Worm (Caenorhabditis elegans) whole organism, young adult: ENCODE results near the gene C14C11.7.

Source experiments
- B0019.2 ChIP-seq: fragments of 200-800 bp; sonication (Bioruptor generic); conservative IDR thresholded peaks from 2 replicates; pipeline ENCODE4 v1.3.6; 2022; ENCODE audit warnings: missing genetic modification reagents, missing genetic modification characterization, missing compliant biosample characterization
- D2030.7 ChIP-seq: fragments of 200-800 bp; sonication (Bioruptor generic); IDR thresholded peaks from 2 replicates; pipeline ENCODE4 v1.3.6; 2022; ENCODE audit warnings: missing genetic modification reagents, missing genetic modification characterization, missing compliant biosample characterization
- F37B4.10 ChIP-seq: fragments of 200-800 bp; sonication (Bioruptor generic); IDR thresholded peaks from 2 replicates; pipeline ENCODE4 v1.3.6; 2022; ENCODE audit warnings: missing genetic modification characterization, missing compliant biosample characterization
- F39B2.1 ChIP-seq: fragments of 200-800 bp; sonication (Bioruptor generic); IDR thresholded peaks from 2 replicates; pipeline ENCODE4 v1.3.6; 2022; ENCODE audit warnings: missing genetic modification reagents, missing genetic modification characterization, missing compliant biosample characterization
- F57A8.1 ChIP-seq: fragments of 200-800 bp; sonication (Bioruptor generic); optimal IDR thresholded peaks from 2 replicates; lab custom pipeline; 2018; ENCODE audit warnings: mild to moderate bottlenecking, missing genetic modification characterization, moderate library complexity, missing compliant biosample characterization
- F57C9.4 ChIP-seq: sonication (generic microtip); optimal IDR thresholded peaks from 2 replicates; lab custom pipeline; 2017; ENCODE audit warnings: mild to moderate bottlenecking, missing genetic modification characterization, missing compliant biosample characterization
- K11D2.4 ChIP-seq: fragments of 200-800 bp; sonication (Bioruptor generic); IDR thresholded peaks from 2 replicates; pipeline ENCODE4 v1.3.6; 2022; ENCODE audit warnings: missing genetic modification reagents, missing genetic modification characterization, missing compliant biosample characterization
- T07F8.4 ChIP-seq: sonication (generic microtip); optimal IDR thresholded peaks from 2 replicates; lab custom pipeline; 2016; ENCODE audit warnings: mild to moderate bottlenecking, missing genetic modification characterization, moderate library complexity, missing compliant biosample characterization
- Y53F4B.3 ChIP-seq: fragments of 200-800 bp; sonication (Bioruptor generic); IDR thresholded peaks from 2 replicates; pipeline ENCODE4 v1.3.6; 2022; ENCODE audit warnings: missing genetic modification reagents, missing genetic modification characterization, missing compliant biosample characterization
- Y95B8A.8 ChIP-seq: fragments of 200-800 bp; sonication (Bioruptor generic); IDR thresholded peaks from 2 replicates; pipeline ENCODE4 v1.3.6; 2022; ENCODE audit warnings: missing genetic modification reagents, missing genetic modification characterization, missing compliant biosample characterization
- ama-1 ChIP-seq, 3 experiments: fragments of 150-350 bp in 1 of 3; sonication (generic microtip) in 2 of 3; optimal IDR thresholded peaks; 2 replicates each; lab custom pipeline; 2014 to 2018; ENCODE audit warnings: missing biosample characterization in 2 of 3, missing genetic modification characterization in 2 of 3, missing genetic modification reagents in 2 of 3
- aptf-2 ChIP-seq: fragments of 200-800 bp; sonication (Bioruptor generic); conservative IDR thresholded peaks from 2 replicates; pipeline ENCODE4 v1.3.6; 2022; ENCODE audit warnings: missing genetic modification reagents, missing genetic modification characterization, missing compliant biosample characterization
- atf-7 ChIP-seq: sonication (generic microtip); optimal IDR thresholded peaks from 2 replicates; lab custom pipeline; 2017; ENCODE audit warnings: mild to moderate bottlenecking, missing genetic modification characterization, missing compliant biosample characterization
- athp-1 ChIP-seq: sonication (generic microtip); optimal IDR thresholded peaks from 2 replicates; lab custom pipeline; 2017; ENCODE audit warnings: mild to moderate bottlenecking, missing genetic modification characterization, missing compliant biosample characterization
- attf-6 ChIP-seq: fragments of 200-800 bp; sonication (Bioruptor generic); IDR thresholded peaks from 2 replicates; pipeline ENCODE4 v1.3.6; 2022; ENCODE audit warnings: missing genetic modification reagents, missing genetic modification characterization, missing compliant biosample characterization
- bed-1 ChIP-seq: fragments of 200-800 bp; sonication (Bioruptor generic); IDR thresholded peaks from 2 replicates; pipeline ENCODE4 v1.3.6; 2022; ENCODE audit warnings: missing genetic modification reagents, missing genetic modification characterization, missing compliant biosample characterization
- ccch-3 ChIP-seq: fragments of 200-800 bp; sonication (Bioruptor generic); optimal IDR thresholded peaks from 2 replicates; lab custom pipeline; 2018; ENCODE audit warnings: mild to moderate bottlenecking, missing genetic modification characterization, missing compliant biosample characterization
- ceh-58 ChIP-seq: fragments of 200-800 bp; sonication (Bioruptor generic); IDR thresholded peaks from 2 replicates; pipeline ENCODE4 v1.3.6; 2022; ENCODE audit warnings: missing genetic modification characterization, missing compliant biosample characterization
- ceh-79 ChIP-seq: sonication (generic microtip); optimal IDR thresholded peaks from 2 replicates; lab custom pipeline; 2017; ENCODE audit warnings: mild to moderate bottlenecking, missing genetic modification characterization, missing compliant biosample characterization
- chd-7 ChIP-seq: sonication (generic microtip); optimal IDR thresholded peaks from 2 replicates; lab custom pipeline; 2016; ENCODE audit warnings: mild to moderate bottlenecking, missing genetic modification characterization, moderate library complexity, missing compliant biosample characterization
- die-1 ChIP-seq: sonication (generic microtip); optimal IDR thresholded peaks from 2 replicates; lab custom pipeline; 2016; ENCODE audit warnings: missing genotype, mild to moderate bottlenecking, missing genetic modification characterization, missing compliant biosample characterization
- dpff-1 ChIP-seq: sonication (generic microtip); optimal IDR thresholded peaks from 2 replicates; lab custom pipeline; 2017; ENCODE audit warnings: mild to moderate bottlenecking, missing genetic modification characterization, missing compliant biosample characterization
- egl-18 ChIP-seq: fragments of 200-800 bp; sonication (Bioruptor generic); IDR thresholded peaks from 2 replicates; pipeline ENCODE4 v1.3.6; 2022; ENCODE audit warnings: missing genetic modification reagents, missing genetic modification characterization, missing compliant biosample characterization
- ekl-4 ChIP-seq: fragments of 200-800 bp; sonication (Bioruptor generic); IDR thresholded peaks from 2 replicates; pipeline ENCODE4 v1.3.6; 2022; ENCODE audit warnings: missing genetic modification reagents, missing genetic modification characterization, missing compliant biosample characterization
- ets-4 ChIP-seq: fragments of 200-800 bp; sonication (Bioruptor generic); optimal IDR thresholded peaks from 2 replicates; lab custom pipeline; 2018; ENCODE audit warnings: mild to moderate bottlenecking, missing genetic modification characterization, missing compliant biosample characterization
- gei-17 ChIP-seq: fragments of 200-800 bp; sonication (Bioruptor generic); optimal IDR thresholded peaks from 2 replicates; lab custom pipeline; 2018; ENCODE audit warnings: mild to moderate bottlenecking, missing genetic modification characterization, missing compliant biosample characterization
- hlh-26 ChIP-seq: fragments of 200-800 bp; sonication (Bioruptor generic); conservative IDR thresholded peaks from 2 replicates; pipeline ENCODE4 v1.3.6; 2022; ENCODE audit warnings: missing genetic modification reagents, missing genetic modification characterization, missing compliant biosample characterization
- hmg-1.2 ChIP-seq: fragments of 200-800 bp; sonication (Bioruptor generic); IDR thresholded peaks from 2 replicates; pipeline ENCODE4 v1.3.6; 2022; ENCODE audit warnings: missing genetic modification reagents, missing genetic modification characterization, missing compliant biosample characterization
- hmg-20 ChIP-seq: fragments of 200-800 bp; sonication (Bioruptor generic); IDR thresholded peaks from 2 replicates; pipeline ENCODE4 v1.3.6; 2022; ENCODE audit warnings: missing genetic modification reagents, missing genetic modification characterization, missing compliant biosample characterization
- madf-3 ChIP-seq: fragments of 200-800 bp; sonication (Bioruptor generic); IDR thresholded peaks from 2 replicates; pipeline ENCODE4 v1.3.6; 2022; ENCODE audit warnings: missing genetic modification reagents, missing genetic modification characterization, missing compliant biosample characterization
- mel-28 ChIP-seq: sonication (generic microtip); optimal IDR thresholded peaks from 2 replicates; lab custom pipeline; 2016; ENCODE audit warnings: borderline replicate concordance, mild to moderate bottlenecking, missing genetic modification characterization, missing compliant biosample characterization
- mes-4 ChIP-seq: sonication (generic microtip); optimal IDR thresholded peaks from 2 replicates; lab custom pipeline; 2016; ENCODE audit warnings: missing genotype, missing genetic modification characterization, missing compliant biosample characterization
- nfya-1 ChIP-seq: sonication (generic microtip); optimal IDR thresholded peaks from 2 replicates; lab custom pipeline; 2017; ENCODE audit warnings: antibody characterized with exemption, missing compliant biosample characterization, missing genetic modification characterization, borderline replicate concordance; ENCODE audit not compliant: insufficient read depth
- nhr-120 ChIP-seq: fragments of 200-800 bp; sonication (Bioruptor generic); IDR thresholded peaks from 2 replicates; pipeline ENCODE4 v1.3.6; 2022; ENCODE audit warnings: missing genetic modification characterization, missing compliant biosample characterization
- nhr-90 ChIP-seq: sonication (generic microtip); optimal IDR thresholded peaks from 2 replicates; lab custom pipeline; 2016; ENCODE audit warnings: missing genotype, mild to moderate bottlenecking, missing genetic modification characterization, missing compliant biosample characterization
- pbrm-1 ChIP-seq: fragments of 200-800 bp; sonication (Bioruptor generic); IDR thresholded peaks from 2 replicates; pipeline ENCODE4 v1.3.6; 2022; ENCODE audit warnings: missing genetic modification reagents, missing genetic modification characterization, missing compliant biosample characterization
- pha-4 ChIP-seq: fragments of 150-350 bp; sonication (generic microtip); optimal IDR thresholded peaks from 2 replicates; lab custom pipeline; 2014; ENCODE audit warnings: missing biosample characterization, missing genetic modification reagents, missing genetic modification characterization
- rcor-1 ChIP-seq: fragments of 200-800 bp; sonication (Bioruptor generic); IDR thresholded peaks from 2 replicates; pipeline ENCODE4 v1.3.6; 2022; ENCODE audit warnings: missing genetic modification reagents, missing genetic modification characterization, missing compliant biosample characterization
- rec-8 ChIP-seq, 2 experiments: sonication (generic microtip); optimal IDR thresholded peaks; 2 replicates each; lab custom pipeline; 2016; ENCODE audit warnings: mild to moderate bottlenecking in 2 of 2, missing genetic modification characterization in 2 of 2, missing genetic modification reagents in 2 of 2, missing genotype in 2 of 2, missing biosample characterization in 1 of 2, missing compliant biosample characterization in 1 of 2, moderate library complexity in 1 of 2
- snpc-3.4 ChIP-seq: sonication (generic microtip); optimal IDR thresholded peaks from 2 replicates; lab custom pipeline; 2017; ENCODE audit warnings: missing genetic modification characterization, mild to moderate bottlenecking, missing compliant biosample characterization, antibody characterized with exemption, moderate library complexity, missing genotype, missing genetic modification reagents
- tbx-9 ChIP-seq: sonication (generic microtip); optimal IDR thresholded peaks from 2 replicates; lab custom pipeline; 2016; ENCODE audit warnings: borderline replicate concordance, missing genetic modification characterization, inconsistent platforms, missing compliant biosample characterization
- unc-130 ChIP-seq: sonication (generic microtip); optimal IDR thresholded peaks from 2 replicates; lab custom pipeline; 2016; ENCODE audit warnings: missing genetic modification reagents, missing genetic modification characterization, missing compliant biosample characterization
- unc-62 ChIP-seq: fragments of 150-350 bp; optimal IDR thresholded peaks from 2 replicates; lab custom pipeline; 2014; ENCODE audit warnings: missing biosample characterization, missing genetic modification reagents, missing genetic modification characterization
- xnd-1 ChIP-seq: sonication (generic microtip); optimal IDR thresholded peaks from 2 replicates; lab custom pipeline; 2016; ENCODE audit warnings: missing genotype, missing genetic modification reagents, missing genetic modification characterization, missing compliant biosample characterization
- zim-3 ChIP-seq: sonication (generic microtip); optimal IDR thresholded peaks from 2 replicates; lab custom pipeline; 2017; ENCODE audit warnings: mild to moderate bottlenecking, missing genetic modification characterization, moderate library complexity, missing compliant biosample characterization
- ztf-18 ChIP-seq: sonication (generic microtip); optimal IDR thresholded peaks from 2 replicates; lab custom pipeline; 2016; ENCODE audit warnings: missing genotype, mild to moderate bottlenecking, missing genetic modification characterization, missing compliant biosample characterization
- ztf-28 ChIP-seq: fragments of 200-800 bp; sonication (Bioruptor generic); IDR thresholded peaks from 2 replicates; pipeline ENCODE4 v1.3.6; 2022; ENCODE audit warnings: missing genetic modification reagents, missing genetic modification characterization, missing compliant biosample characterization
- ztf-3 ChIP-seq: fragments of 200-800 bp; sonication (Bioruptor generic); optimal IDR thresholded peaks from 2 replicates; lab custom pipeline; 2018; ENCODE audit warnings: mild to moderate bottlenecking, missing genetic modification characterization, missing compliant biosample characterization

The C14C11.7 gene

ce11 chrV:5667337-5667736 is 1.5 kb upstream of the C14C11.7 start (continued):
- TF ChIP-seq pha-4 (tag; lab: Kevin White, UChicago) (no peak), Y53F4B.3 (GFP tag; lab: Robert Waterston, UW) (peak; percentile 24; the same call in 1 of the 2 replicates), B0019.2 (GFP tag; lab: Robert Waterston, UW) (no peak), F57A8.1 (GFP tag; lab: Kevin White, UChicago) (no peak), dpff-1 (tag; lab: Kevin White, UChicago) (peak; percentile 56), pbrm-1 (GFP tag; lab: Robert Waterston, UW) (peak; percentile 77), unc-62 (GFP tag; lab: Kevin White, UChicago) (no peak), F37B4.10 (GFP tag; lab: Robert Waterston, UW) (no peak), D2030.7 (GFP tag; lab: Robert Waterston, UW) (peak; percentile 73), mes-4 (tag; lab: Kevin White, UChicago) (peak; percentile 76), chd-7 (tag; lab: Kevin White, UChicago) (peak; percentile 77), atf-7 (tag; lab: Kevin White, UChicago) (peak; percentile 77), die-1 (tag; lab: Kevin White, UChicago) (peak; percentile 82), mel-28 (tag; lab: Kevin White, UChicago) (no peak), madf-3 (peak; percentile 74; the same call in 1 of the 2 replicates), tbx-9 (tag; lab: Kevin White, UChicago) (no peak), K11D2.4 (GFP tag; lab: Robert Waterston, UW) (no peak), F39B2.1 (GFP tag; lab: Robert Waterston, UW) (0 out of 2 replicates have a peak, but pooled peaks have one; percentile 64), athp-1 (tag; lab: Kevin White, UChicago) (peak; percentile 91), ets-4 (GFP tag; lab: Kevin White, UChicago) (no peak), ztf-3 (GFP tag; lab: Kevin White, UChicago) (no peak), F57C9.4 (tag; lab: Kevin White, UChicago) (no peak), bed-1 (no peak), xnd-1 (tag; lab: Kevin White, UChicago) (peak; percentile 52), snpc-3.4 (tag; lab: Kevin White, UChicago) (peak; percentile 73), nhr-120 (GFP tag; lab: Robert Waterston, UW) (0 out of 2 replicates have a peak, but pooled peaks have one; percentile 82), hmg-20 (GFP tag; lab: Robert Waterston, UW) (peak; percentile 80; the same call in 1 of the 2 replicates), unc-130 (no peak), attf-6 (peak; percentile 85), ama-1 (optimal IDR thresholded peaks at IDR 0.05; lab: Kevin White, UChicago) (no peak), ama-1 (GFP tag; optimal IDR thresholded peaks at IDR 0.05; lab: Kevin White, UChicago) (peak; percentile 29 to 73), hlh-26 (GFP tag; lab: Robert Waterston, UW) (no peak), ztf-18 (tag; lab: Kevin White, UChicago) (peak; percentile 56), aptf-2 (GFP tag; lab: Robert Waterston, UW) (no peak), rcor-1 (GFP tag; lab: Robert Waterston, UW) (peak; percentile 81), Y95B8A.8 (GFP tag; lab: Robert Waterston, UW) (peak; percentile 53; the same call in 1 of the 2 replicates), ztf-28 (GFP tag; lab: Robert Waterston, UW) (0 out of 2 replicates have a peak, but pooled peaks have one; percentile 20), nfya-1 (tag; lab: Kevin White, UChicago) (no peak), ekl-4 (peak; percentile 69), ccch-3 (GFP tag; lab: Kevin White, UChicago) (no peak), ceh-58 (GFP tag; lab: Robert Waterston, UW) (peak; percentile 92), gei-17 (no peak), rec-8 (tag; optimal IDR thresholded peaks at IDR 0.05; lab: Kevin White, UChicago) (peak; percentile 16 to 66), zim-3 (tag; lab: Kevin White, UChicago) (peak; percentile 92), egl-18 (GFP tag; lab: Robert Waterston, UW) (no peak), hmg-1.2 (peak; percentile 65), T07F8.4 (tag; lab: Kevin White, UChicago) (peak; percentile 36), ceh-79 (tag; lab: Kevin White, UChicago) (peak; percentile 56), nhr-90 (peak; percentile 70)
